Fruit fly (Drosophila melanogaster): ENCODE data around the gene CG1309.

Gene CG1309

DNA sequence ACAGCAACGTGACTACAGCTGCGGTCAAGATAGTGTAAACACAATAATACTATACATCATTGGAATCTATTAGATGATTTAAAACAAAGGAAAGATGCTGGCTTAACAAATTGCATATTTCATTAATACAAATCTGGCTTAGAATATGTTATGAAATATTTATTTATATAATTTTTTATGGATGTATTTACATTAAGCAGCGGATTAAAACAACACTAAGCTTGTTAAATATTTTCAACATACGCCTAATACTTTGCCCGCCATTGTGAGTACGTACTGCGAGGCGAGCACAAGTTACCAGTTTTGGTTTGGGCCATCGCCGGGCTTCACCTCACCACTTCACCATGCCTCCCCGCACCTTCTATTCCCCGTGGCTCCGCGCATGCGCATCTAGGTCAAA lies 10.7 kb downstream of the CG1309 start (continued):
- TF ChIP-seq CG11294 (GFP tag; IDR thresholded peaks at IDR 0.05) (peak; percentile 29; the same call in 1 of the 2 replicates), CG32006 (GFP tag; optimal IDR thresholded peaks at IDR 0.05) (peak; percentile 90), ss (GFP tag; optimal IDR thresholded peaks at IDR 0.05) (peak; percentile 77), CG7368 (GFP tag; optimal IDR thresholded peaks at IDR 0.05) (peak; percentile 51), Lpt (GFP tag; optimal IDR thresholded peaks at IDR 0.05) (peak; percentile 74), svp (GFP tag) (no peak), CG4318 (GFP tag; optimal IDR thresholded peaks at IDR 0.05) (peak; percentile 70), CG6808 (GFP tag; optimal IDR thresholded peaks at IDR 0.05) (peak; percentile 79), CG10669 (GFP tag; optimal IDR thresholded peaks at IDR 0.05) (peak; percentile 66), dac (GFP tag; optimal IDR thresholded peaks at IDR 0.05) (peak; percentile 13), CG3919 (GFP tag; optimal IDR thresholded peaks at IDR 0.05) (peak; percentile 78), CG1621 (tag; optimal IDR thresholded peaks at IDR 0.05) (peak; percentile 56), CG10631 (GFP tag; optimal IDR thresholded peaks at IDR 0.05) (peak; percentile 71), CG9139 (GFP tag; optimal IDR thresholded peaks at IDR 0.05) (peak; percentile 74), spab (GFP tag; optimal IDR thresholded peaks at IDR 0.05) (peak; percentile 73), CG8319 (GFP tag; optimal IDR thresholded peaks at IDR 0.05) (peak; percentile 39), CG15336 (GFP tag; IDR thresholded peaks at IDR 0.05) (peak; percentile 89), CG8119 (GFP tag; IDR thresholded peaks at IDR 0.05) (peak; percentile 89), Eip78C (GFP tag) (peak; percentile 94), Eip93F (GFP tag; optimal IDR thresholded peaks at IDR 0.05) (peak; percentile 12), Ets96B (tag; optimal IDR thresholded peaks at IDR 0.05) (peak; percentile 78)

DNA sequence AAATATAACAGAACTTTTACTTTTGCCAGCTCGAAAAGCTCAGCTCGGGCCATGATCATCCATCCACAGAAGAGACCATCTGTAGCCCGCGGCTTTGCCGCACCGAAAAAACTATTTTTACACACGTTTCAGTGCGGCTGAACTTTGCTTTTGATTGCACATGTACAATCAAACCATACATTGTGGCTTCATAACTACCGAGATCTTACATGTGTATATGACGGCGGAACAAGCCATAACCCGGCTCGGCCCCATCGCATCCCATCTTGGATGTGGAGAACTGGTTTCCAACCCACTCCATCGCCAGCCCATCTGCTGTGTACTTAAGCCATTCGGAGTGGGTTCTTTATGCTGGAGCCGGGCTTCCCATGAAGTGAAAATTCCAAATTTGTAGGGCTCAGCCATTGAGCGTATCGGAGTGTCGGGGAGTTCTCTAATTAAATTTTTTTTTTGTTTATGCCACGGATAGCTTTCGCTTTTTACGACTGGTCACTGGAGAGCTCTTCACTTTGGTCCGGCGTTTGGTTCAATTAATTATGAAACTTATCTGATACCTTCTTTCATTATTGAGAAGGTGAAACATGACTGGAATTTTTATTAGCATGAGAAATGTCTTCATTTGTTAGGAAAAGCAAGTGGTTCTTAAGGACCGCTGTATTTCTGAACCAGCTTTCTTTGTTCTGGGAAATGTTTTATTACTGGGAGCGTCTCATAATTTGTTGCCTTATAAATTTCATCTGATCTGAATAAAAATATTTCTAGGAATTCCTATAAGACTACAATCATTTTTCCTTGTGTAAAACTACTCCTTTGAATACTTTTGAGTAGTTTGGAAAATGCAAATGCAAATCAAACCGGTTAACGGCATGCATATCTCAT lies 12.0 kb downstream of the CG1309 start:
- TF ChIP-seq CG8319 (GFP tag; optimal IDR thresholded peaks at IDR 0.05) (no peak), Blimp-1 (GFP tag; optimal IDR thresholded peaks at IDR 0.05) (no peak), ss (GFP tag; optimal IDR thresholded peaks at IDR 0.05) (peak in 1 of 2 experiments; percentile 3), lz (GFP tag; optimal IDR thresholded peaks at IDR 0.05) (no peak), svp (GFP tag) (no peak), vri (GFP tag; optimal IDR thresholded peaks at IDR 0.05) (no peak), CG6163 (GFP tag; IDR thresholded peaks at IDR 0.05) (0 out of 3 replicates have a peak, but pooled peaks have one; percentile 21), CG3919 (GFP tag; optimal IDR thresholded peaks at IDR 0.05) (peak; percentile 46), eg (GFP tag; IDR thresholded peaks at IDR 0.05) (0 out of 3 replicates have a peak, but pooled peaks have one; percentile 28), CG8119 (GFP tag; IDR thresholded peaks at IDR 0.05) (peak; percentile 45; the same call in 2 of the 3 replicates), spab (GFP tag; optimal IDR thresholded peaks at IDR 0.05) (peak; percentile 13), CG15336 (GFP tag; IDR thresholded peaks at IDR 0.05) (peak; percentile 28; the same call in 1 of the 2 replicates), Gug (GFP tag; IDR thresholded peaks at IDR 0.05) (no peak), dsx (GFP tag; optimal IDR thresholded peaks at IDR 0.05; ENCODE audit: poor library complexity, severe bottlenecking) (peak; percentile 96), Eip78C (GFP tag) (peak; percentile 73), Hr39 (GFP tag; optimal IDR thresholded peaks at IDR 0.05) (no peak), CG34406 (GFP tag; optimal IDR thresholded peaks at IDR 0.05) (no peak), Sox102F (GFP tag; optimal IDR thresholded peaks at IDR 0.05) (peak; percentile 0), CG32006 (GFP tag; optimal IDR thresholded peaks at IDR 0.05) (peak; percentile 72), CG10631 (GFP tag; optimal IDR thresholded peaks at IDR 0.05) (peak; percentile 37), CG3032 (tag; optimal IDR thresholded peaks at IDR 0.05) (peak; percentile 34), Sox14 (GFP tag; optimal IDR thresholded peaks at IDR 0.05) (peak; percentile 48)

DNA sequence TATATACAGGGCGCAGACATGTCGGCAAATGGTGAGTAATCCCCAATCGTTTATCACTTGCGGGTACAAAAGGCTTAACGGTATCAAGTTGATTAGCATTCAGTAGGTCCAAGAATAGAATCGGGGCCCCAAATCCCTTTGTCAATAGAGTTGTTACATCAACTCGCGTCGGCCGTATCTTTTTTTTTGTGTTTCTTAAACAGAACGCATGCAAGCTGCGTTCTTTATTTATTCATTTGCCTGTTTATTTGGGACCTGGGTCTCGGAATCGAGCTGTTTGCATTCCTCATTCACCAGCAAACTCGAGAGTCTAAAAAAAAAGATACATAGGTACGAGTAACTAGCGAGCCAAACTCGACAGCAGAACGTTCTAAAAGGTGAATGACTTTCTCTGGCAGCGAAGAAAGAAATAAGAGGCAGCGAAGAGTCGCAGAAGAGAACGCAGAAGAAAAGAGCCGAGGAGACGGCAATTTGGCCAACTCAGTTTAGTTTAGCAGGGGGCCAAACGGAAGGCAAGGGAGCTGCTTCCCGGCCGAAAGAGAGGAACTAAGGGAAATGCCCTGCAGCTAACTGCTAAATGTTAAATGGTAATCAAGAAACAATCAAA lies 13.0 kb downstream of the CG1309 start:
- TF ChIP-seq fkh (GFP tag; optimal IDR thresholded peaks at IDR 0.05), result peak; percentile 81
- TF ChIP-seq Eip75B (GFP tag; optimal IDR thresholded peaks at IDR 0.05), result no peak
